Worm (Caenorhabditis elegans) whole organism, young adult: ENCODE measurements around the gene srh-78.

Experiments
- B0336.3 ChIP-seq: fragments of 200-800 bp; sonication (Bioruptor generic); IDR thresholded peaks from 2 replicates; pipeline ENCODE4 v1.3.6; 2022; ENCODE audit warnings: missing genetic modification characterization, missing compliant biosample characterization
- C17E4.6 ChIP-seq: fragments of 200-800 bp; sonication (Bioruptor generic); IDR thresholded peaks from 2 replicates; pipeline ENCODE4 v1.3.6; 2022; ENCODE audit warnings: missing genetic modification reagents, missing genetic modification characterization, missing compliant biosample characterization
- F23B12.7 ChIP-seq: sonication (generic microtip); optimal IDR thresholded peaks from 2 replicates; lab custom pipeline; 2017; ENCODE audit warnings: missing genetic modification characterization, mild to moderate bottlenecking, missing compliant biosample characterization, antibody characterized with exemption, moderate library complexity; ENCODE audit not compliant: insufficient read depth
- Y53F4B.3 ChIP-seq: fragments of 200-800 bp; sonication (Bioruptor generic); IDR thresholded peaks from 2 replicates; pipeline ENCODE4 v1.3.6; 2022; ENCODE audit warnings: missing genetic modification reagents, missing genetic modification characterization, missing compliant biosample characterization
- ama-1 ChIP-seq, 3 experiments: fragments of 150-350 bp in 1 of 3; sonication (generic microtip) in 2 of 3; optimal IDR thresholded peaks; 2 replicates each; lab custom pipeline; 2014 to 2018; ENCODE audit warnings: missing biosample characterization in 2 of 3, missing genetic modification characterization in 2 of 3, missing genetic modification reagents in 2 of 3
- atf-7 ChIP-seq: sonication (generic microtip); optimal IDR thresholded peaks from 2 replicates; lab custom pipeline; 2017; ENCODE audit warnings: mild to moderate bottlenecking, missing genetic modification characterization, missing compliant biosample characterization
- attf-3 ChIP-seq: fragments of 200-800 bp; sonication (Bioruptor generic); conservative IDR thresholded peaks from 2 replicates; pipeline ENCODE4 v1.3.6; 2022; ENCODE audit warnings: missing genetic modification reagents, missing genetic modification characterization, missing compliant biosample characterization
- cebp-1 ChIP-seq, 2 experiments: fragments of 200-800 bp in 1 of 2; sonication (Bioruptor generic) in 1 of 2; sonication (generic microtip) in 1 of 2; IDR thresholded peaks in 1 of 2; optimal IDR thresholded peaks in 1 of 2; 2 replicates each; pipeline versions ENCODE4 v1.3.6 to Lab custom; 2017 to 2022; ENCODE audit warnings: missing compliant biosample characterization in 2 of 2, missing genetic modification characterization in 2 of 2, mild to moderate bottlenecking in 1 of 2, missing genetic modification reagents in 1 of 2, moderate library complexity in 1 of 2
- dpff-1 ChIP-seq: sonication (generic microtip); optimal IDR thresholded peaks from 2 replicates; lab custom pipeline; 2017; ENCODE audit warnings: mild to moderate bottlenecking, missing genetic modification characterization, missing compliant biosample characterization
- egrh-3 ChIP-seq: fragments of 200-800 bp; sonication (Bioruptor generic); IDR thresholded peaks from 2 replicates; pipeline ENCODE4 v1.3.6; 2022; ENCODE audit warnings: missing genetic modification reagents, missing genetic modification characterization, missing compliant biosample characterization
- gei-17 ChIP-seq: fragments of 200-800 bp; sonication (Bioruptor generic); optimal IDR thresholded peaks from 2 replicates; lab custom pipeline; 2018; ENCODE audit warnings: mild to moderate bottlenecking, missing genetic modification characterization, missing compliant biosample characterization
- hlh-12 ChIP-seq: sonication (generic microtip); optimal IDR thresholded peaks from 2 replicates; lab custom pipeline; 2016; ENCODE audit warnings: missing genetic modification characterization, missing compliant biosample characterization
- lin-35 ChIP-seq, 3 experiments: fragments of 150-350 bp in 2 of 3; sonication (generic microtip) in 1 of 3; optimal IDR thresholded peaks; 2 replicates each; lab custom pipeline; 2014 to 2018; ENCODE audit warnings: missing biosample characterization in 3 of 3, missing genetic modification characterization in 3 of 3, missing genetic modification reagents in 3 of 3
- lir-1 ChIP-seq: fragments of 200-800 bp; sonication (Bioruptor generic); conservative IDR thresholded peaks from 2 replicates; pipeline ENCODE4 v1.3.6; 2022; ENCODE audit warnings: missing genetic modification reagents, missing genetic modification characterization, missing compliant biosample characterization
- lsl-1 ChIP-seq: fragments of 200-800 bp; sonication (Bioruptor generic); optimal IDR thresholded peaks from 2 replicates; lab custom pipeline; 2018; ENCODE audit warnings: mild to moderate bottlenecking, missing genetic modification characterization, moderate library complexity, missing compliant biosample characterization
- madf-6 ChIP-seq: fragments of 200-800 bp; sonication (Bioruptor generic); IDR thresholded peaks from 2 replicates; pipeline ENCODE4 v1.3.6; 2022; ENCODE audit warnings: missing genetic modification reagents, missing genetic modification characterization, missing compliant biosample characterization
- mel-28 ChIP-seq: sonication (generic microtip); optimal IDR thresholded peaks from 2 replicates; lab custom pipeline; 2016; ENCODE audit warnings: borderline replicate concordance, mild to moderate bottlenecking, missing genetic modification characterization, missing compliant biosample characterization
- mxl-1 ChIP-seq: sonication (generic microtip); optimal IDR thresholded peaks from 2 replicates; lab custom pipeline; 2016; ENCODE audit warnings: missing genetic modification characterization, missing compliant biosample characterization
- nhr-120 ChIP-seq: fragments of 200-800 bp; sonication (Bioruptor generic); IDR thresholded peaks from 2 replicates; pipeline ENCODE4 v1.3.6; 2022; ENCODE audit warnings: missing genetic modification characterization, missing compliant biosample characterization
- rec-8 ChIP-seq, 2 experiments: sonication (generic microtip); optimal IDR thresholded peaks; 2 replicates each; lab custom pipeline; 2016; ENCODE audit warnings: mild to moderate bottlenecking in 2 of 2, missing genetic modification characterization in 2 of 2, missing genetic modification reagents in 2 of 2, missing genotype in 2 of 2, missing biosample characterization in 1 of 2, missing compliant biosample characterization in 1 of 2, moderate library complexity in 1 of 2
- sptf-2 ChIP-seq: fragments of 200-800 bp; sonication (Bioruptor generic); optimal IDR thresholded peaks from 2 replicates; lab custom pipeline; 2018; ENCODE audit warnings: mild to moderate bottlenecking, missing genetic modification characterization, missing compliant biosample characterization
- tbx-9 ChIP-seq: sonication (generic microtip); optimal IDR thresholded peaks from 2 replicates; lab custom pipeline; 2016; ENCODE audit warnings: borderline replicate concordance, missing genetic modification characterization, inconsistent platforms, missing compliant biosample characterization
- zfh-2 ChIP-seq: fragments of 200-800 bp; sonication (Bioruptor generic); conservative IDR thresholded peaks from 2 replicates; pipeline ENCODE4 v1.3.6; 2022; ENCODE audit warnings: missing genetic modification reagents, missing genetic modification characterization, missing compliant biosample characterization
- zim-3 ChIP-seq: sonication (generic microtip); optimal IDR thresholded peaks from 2 replicates; lab custom pipeline; 2017; ENCODE audit warnings: mild to moderate bottlenecking, missing genetic modification characterization, moderate library complexity, missing compliant biosample characterization
- ztf-28 ChIP-seq: fragments of 200-800 bp; sonication (Bioruptor generic); IDR thresholded peaks from 2 replicates; pipeline ENCODE4 v1.3.6; 2022; ENCODE audit warnings: missing genetic modification reagents, missing genetic modification characterization, missing compliant biosample characterization

srh-78 gene

ce11 chrV:258730-259129 is 41.8 kb downstream of the srh-78 start, which contains the start of gene nhr-204:
Gene nhr-204, minus strand, starts transcription at chrV:258830.
- TF ChIP-seq atf-7 (tag; lab: Kevin White, UChicago) = no peak
- TF ChIP-seq madf-6 = no peak
- no peak for TF ChIP-seq F23B12.7 (tag; lab: Kevin White, UChicago)
- TF ChIP-seq egrh-3 (GFP tag; lab: Robert Waterston, UW) = no peak
- TF ChIP-seq ama-1 (optimal IDR thresholded peaks at IDR 0.05; lab: Kevin White, UChicago) = no peak
- TF ChIP-seq ama-1 (GFP tag; optimal IDR thresholded peaks at IDR 0.05; lab: Kevin White, UChicago) = no peak
- TF ChIP-seq lir-1 (GFP tag; lab: Robert Waterston, UW) = no peak
- TF ChIP-seq nhr-120 = no peak
- no peak for TF ChIP-seq cebp-1 (GFP tag; IDR thresholded peaks at IDR 0.05; lab: Robert Waterston, UW)
- TF ChIP-seq cebp-1 (tag; optimal IDR thresholded peaks at IDR 0.05; lab: Kevin White, UChicago) = no peak

- TF ChIP-seq attf-3 (GFP tag; lab: Robert Waterston, UW) (no peak), B0336.3 (GFP tag; lab: Robert Waterston, UW) (0 out of 2 replicates have a peak, but pooled peaks have one; percentile 19)
- TF ChIP-seq, all 124 proteins: peak for 1
Observed at ce11 chrV:260334-260733, 43.4 kb downstream of the srh-78 start.

- TF ChIP-seq lin-35 (GFP tag; optimal IDR thresholded peaks at IDR 0.05; lab: Kevin White, UChicago) = peak in 1 of 3 experiments; percentile 4
- peak; percentile 93 for TF ChIP-seq hlh-12 (tag; lab: Kevin White, UChicago)
- peak; percentile 77 for TF ChIP-seq mxl-1 (tag; lab: Kevin White, UChicago)
- peak in 1 of 2 experiments; percentile 74 for TF ChIP-seq rec-8 (tag; optimal IDR thresholded peaks at IDR 0.05; lab: Kevin White, UChicago)
- TF ChIP-seq F23B12.7 (tag; lab: Kevin White, UChicago) = peak; percentile 23
- TF ChIP-seq mel-28 = peak; percentile 31
Observed at ce11 chrV:265062-265963, 48.4 kb downstream of the srh-78 start.

ce11 chrV:268007-268406 is 51.1 kb downstream of the srh-78 start, which contains the start of gene lgc-26:
Gene lgc-26, plus strand, starts transcription at chrV:268307.
- TF ChIP-seq zim-3 (no peak), rec-8 (tag; optimal IDR thresholded peaks at IDR 0.05; lab: Kevin White, UChicago) (no peak), C17E4.6 (GFP tag; lab: Robert Waterston, UW) (no peak), gei-17 (GFP tag; lab: Kevin White, UChicago) (no peak), B0336.3 (GFP tag; lab: Robert Waterston, UW) (no peak), sptf-2 (GFP tag; lab: Kevin White, UChicago) (no peak), ztf-28 (GFP tag; lab: Robert Waterston, UW) (no peak), lsl-1 (GFP tag; lab: Kevin White, UChicago) (no peak), Y53F4B.3 (GFP tag; lab: Robert Waterston, UW) (no peak), lir-1 (GFP tag; lab: Robert Waterston, UW) (no peak), tbx-9 (tag; lab: Kevin White, UChicago) (no peak), zfh-2 (GFP tag; lab: Robert Waterston, UW) (no peak), dpff-1 (tag; lab: Kevin White, UChicago) (no peak)
